Worm (Caenorhabditis elegans) whole organism, young adult: ENCODE data around the gene Y54F10BM.22.

Experiments
- F10E7.11 ChIP-seq: sonication (generic microtip); optimal IDR thresholded peaks from 2 replicates; lab custom pipeline; 2017; ENCODE audit warnings: mild to moderate bottlenecking, missing genetic modification characterization, moderate library complexity, missing compliant biosample characterization
- Y67H2A.10 ChIP-seq: fragments of 200-800 bp; sonication (Bioruptor generic); conservative IDR thresholded peaks from 2 replicates; pipeline ENCODE4 v1.3.6; 2022; ENCODE audit warnings: missing genetic modification reagents, missing genetic modification characterization, missing compliant biosample characterization
- akir-1 ChIP-seq: fragments of 200-800 bp; sonication (Bioruptor generic); optimal IDR thresholded peaks from 2 replicates; lab custom pipeline; 2018; ENCODE audit warnings: mild to moderate bottlenecking, missing genetic modification characterization, moderate library complexity, missing compliant biosample characterization
- egl-18 ChIP-seq: fragments of 200-800 bp; sonication (Bioruptor generic); IDR thresholded peaks from 2 replicates; pipeline ENCODE4 v1.3.6; 2022; ENCODE audit warnings: missing genetic modification reagents, missing genetic modification characterization, missing compliant biosample characterization
- nhr-90 ChIP-seq: sonication (generic microtip); optimal IDR thresholded peaks from 2 replicates; lab custom pipeline; 2016; ENCODE audit warnings: missing genotype, mild to moderate bottlenecking, missing genetic modification characterization, missing compliant biosample characterization
- rpc-1 ChIP-seq, 2 experiments: fragments of 150-350 bp in 1 of 2; sonication (generic microtip) in 1 of 2; optimal IDR thresholded peaks; 2 replicates each; lab custom pipeline; 2014 to 2018; ENCODE audit warnings: missing biosample characterization in 1 of 2, missing genetic modification characterization in 1 of 2, missing genetic modification reagents in 1 of 2, missing genotype in 1 of 2
- tbp1 ChIP-seq: fragments of 200-800 bp; sonication (Bioruptor generic); optimal IDR thresholded peaks from 2 replicates; lab custom pipeline; 2018; ENCODE audit warnings: mild to moderate bottlenecking, missing genetic modification characterization, missing compliant biosample characterization
- tbx-9 ChIP-seq: sonication (generic microtip); optimal IDR thresholded peaks from 2 replicates; lab custom pipeline; 2016; ENCODE audit warnings: borderline replicate concordance, missing genetic modification characterization, inconsistent platforms, missing compliant biosample characterization
- ztf-22 ChIP-seq: fragments of 200-800 bp; sonication (Bioruptor generic); optimal IDR thresholded peaks from 2 replicates; lab custom pipeline; 2018; ENCODE audit warnings: mild to moderate bottlenecking, missing genetic modification characterization, moderate library complexity, missing compliant biosample characterization

DNA sequence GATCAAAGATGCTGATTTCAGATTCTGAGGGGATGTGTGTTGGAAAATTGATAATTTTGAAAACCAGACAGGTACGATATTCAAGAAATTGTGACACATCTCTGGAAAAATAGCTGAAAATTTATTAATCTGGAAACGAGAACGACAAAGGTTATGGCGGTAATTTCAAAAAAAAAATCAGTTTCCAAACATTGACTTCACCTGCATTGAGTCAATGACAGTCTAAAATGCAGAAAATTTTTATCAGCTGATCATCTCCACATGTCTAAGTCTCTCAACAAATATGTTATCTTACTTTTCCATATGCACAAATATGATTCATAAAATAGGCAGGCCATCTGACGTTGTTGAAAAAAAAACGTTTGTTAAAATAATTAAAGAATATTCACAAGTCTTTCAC, 8.6 kb upstream of the Y54F10BM.22 start, which contains the start of gene fbxa-48:
- TF ChIP-seq F10E7.11 (no peak), rpc-1 (optimal IDR thresholded peaks at IDR 0.05; lab: Kevin White, UChicago) (no peak), rpc-1 (tag; optimal IDR thresholded peaks at IDR 0.05; lab: Kevin White, UChicago) (no peak), tbp1 (no peak), akir-1 (no peak), Y67H2A.10 (GFP tag; lab: Robert Waterston, UW) (no peak), tbx-9 (tag; lab: Kevin White, UChicago) (no peak), egl-18 (GFP tag; lab: Robert Waterston, UW) (no peak), nhr-90 (tag; lab: Kevin White, UChicago) (no peak), ztf-22 (GFP tag; lab: Kevin White, UChicago) (no peak)
